Worm (Caenorhabditis elegans) whole organism, young adult: Measurements from ENCODE around the gene F41E6.17.

Experiments
- B0261.1 ChIP-seq: sonication (generic microtip); optimal IDR thresholded peaks from 2 replicates; lab custom pipeline; 2016; ENCODE audit warnings: mild to moderate bottlenecking, missing genetic modification characterization, moderate library complexity, missing compliant biosample characterization
- C17E4.6 ChIP-seq: fragments of 200-800 bp; sonication (Bioruptor generic); IDR thresholded peaks from 2 replicates; pipeline ENCODE4 v1.3.6; 2022; ENCODE audit warnings: missing genetic modification reagents, missing genetic modification characterization, missing compliant biosample characterization
- D2030.7 ChIP-seq: fragments of 200-800 bp; sonication (Bioruptor generic); IDR thresholded peaks from 2 replicates; pipeline ENCODE4 v1.3.6; 2022; ENCODE audit warnings: missing genetic modification reagents, missing genetic modification characterization, missing compliant biosample characterization
- F22D6.2 ChIP-seq: sonication (generic microtip); optimal IDR thresholded peaks from 2 replicates; lab custom pipeline; 2016; ENCODE audit warnings: mild to moderate bottlenecking, missing genetic modification characterization, missing compliant biosample characterization
- K11D2.4 ChIP-seq: fragments of 200-800 bp; sonication (Bioruptor generic); IDR thresholded peaks from 2 replicates; pipeline ENCODE4 v1.3.6; 2022; ENCODE audit warnings: missing genetic modification reagents, missing genetic modification characterization, missing compliant biosample characterization
- Y53G8AR.9 ChIP-seq: fragments of 200-800 bp; sonication (Bioruptor generic); conservative IDR thresholded peaks from 2 replicates; pipeline ENCODE4 v1.3.6; 2022; ENCODE audit warnings: missing genetic modification reagents, missing genetic modification characterization, missing compliant biosample characterization
- cebp-2 ChIP-seq: fragments of 200-800 bp; sonication (Bioruptor generic); IDR thresholded peaks from 2 replicates; pipeline ENCODE4 v1.3.6; 2022; ENCODE audit warnings: missing genetic modification characterization, missing compliant biosample characterization
- ceh-58 ChIP-seq: fragments of 200-800 bp; sonication (Bioruptor generic); IDR thresholded peaks from 2 replicates; pipeline ENCODE4 v1.3.6; 2022; ENCODE audit warnings: missing genetic modification characterization, missing compliant biosample characterization
- dox-1 ChIP-seq: fragments of 200-800 bp; sonication (Bioruptor generic); IDR thresholded peaks from 2 replicates; pipeline ENCODE4 v1.3.6; 2022; ENCODE audit warnings: missing genetic modification reagents, missing genetic modification characterization, missing compliant biosample characterization
- egl-44 ChIP-seq: fragments of 200-800 bp; sonication (Bioruptor generic); IDR thresholded peaks from 2 replicates; pipeline ENCODE4 v1.3.6; 2022; ENCODE audit warnings: missing genetic modification reagents, missing genetic modification characterization, missing compliant biosample characterization
- ekl-4 ChIP-seq: fragments of 200-800 bp; sonication (Bioruptor generic); IDR thresholded peaks from 2 replicates; pipeline ENCODE4 v1.3.6; 2022; ENCODE audit warnings: missing genetic modification reagents, missing genetic modification characterization, missing compliant biosample characterization
- ets-4 ChIP-seq: fragments of 200-800 bp; sonication (Bioruptor generic); optimal IDR thresholded peaks from 2 replicates; lab custom pipeline; 2018; ENCODE audit warnings: mild to moderate bottlenecking, missing genetic modification characterization, missing compliant biosample characterization
- hlh-26 ChIP-seq: fragments of 200-800 bp; sonication (Bioruptor generic); conservative IDR thresholded peaks from 2 replicates; pipeline ENCODE4 v1.3.6; 2022; ENCODE audit warnings: missing genetic modification reagents, missing genetic modification characterization, missing compliant biosample characterization
- let-526 ChIP-seq: fragments of 200-800 bp; sonication (Bioruptor generic); IDR thresholded peaks from 2 replicates; pipeline ENCODE4 v1.3.6; 2022; ENCODE audit warnings: missing genetic modification reagents, missing genetic modification characterization, missing compliant biosample characterization
- lin-54 ChIP-seq: fragments of 200-800 bp; sonication (Bioruptor generic); optimal IDR thresholded peaks from 2 replicates; lab custom pipeline; 2018; ENCODE audit warnings: mild to moderate bottlenecking, missing genetic modification characterization, missing compliant biosample characterization
- lsl-1 ChIP-seq: fragments of 200-800 bp; sonication (Bioruptor generic); optimal IDR thresholded peaks from 2 replicates; lab custom pipeline; 2018; ENCODE audit warnings: mild to moderate bottlenecking, missing genetic modification characterization, moderate library complexity, missing compliant biosample characterization
- madf-3 ChIP-seq: fragments of 200-800 bp; sonication (Bioruptor generic); IDR thresholded peaks from 2 replicates; pipeline ENCODE4 v1.3.6; 2022; ENCODE audit warnings: missing genetic modification reagents, missing genetic modification characterization, missing compliant biosample characterization
- mel-28 ChIP-seq: sonication (generic microtip); optimal IDR thresholded peaks from 2 replicates; lab custom pipeline; 2016; ENCODE audit warnings: borderline replicate concordance, mild to moderate bottlenecking, missing genetic modification characterization, missing compliant biosample characterization
- nfya-2 ChIP-seq: fragments of 200-800 bp; sonication (Bioruptor generic); IDR thresholded peaks from 2 replicates; pipeline ENCODE4 v1.3.6; 2022; ENCODE audit warnings: missing genetic modification reagents, missing genetic modification characterization, missing compliant biosample characterization
- nhr-120 ChIP-seq: fragments of 200-800 bp; sonication (Bioruptor generic); IDR thresholded peaks from 2 replicates; pipeline ENCODE4 v1.3.6; 2022; ENCODE audit warnings: missing genetic modification characterization, missing compliant biosample characterization
- nhr-80 ChIP-seq: sonication (generic microtip); optimal IDR thresholded peaks from 2 replicates; lab custom pipeline; 2016; ENCODE audit warnings: missing genetic modification characterization, missing compliant biosample characterization
- nhr-90 ChIP-seq: sonication (generic microtip); optimal IDR thresholded peaks from 2 replicates; lab custom pipeline; 2016; ENCODE audit warnings: missing genotype, mild to moderate bottlenecking, missing genetic modification characterization, missing compliant biosample characterization
- pbrm-1 ChIP-seq: fragments of 200-800 bp; sonication (Bioruptor generic); IDR thresholded peaks from 2 replicates; pipeline ENCODE4 v1.3.6; 2022; ENCODE audit warnings: missing genetic modification reagents, missing genetic modification characterization, missing compliant biosample characterization
- rpc-1 ChIP-seq, 2 experiments: fragments of 150-350 bp in 1 of 2; sonication (generic microtip) in 1 of 2; optimal IDR thresholded peaks; 2 replicates each; lab custom pipeline; 2014 to 2018; ENCODE audit warnings: missing biosample characterization in 1 of 2, missing genetic modification characterization in 1 of 2, missing genetic modification reagents in 1 of 2, missing genotype in 1 of 2
- sdz-38 ChIP-seq: sonication (generic microtip); optimal IDR thresholded peaks from 2 replicates; lab custom pipeline; 2016; ENCODE audit warnings: missing genotype, missing genetic modification characterization, missing compliant biosample characterization
- snpc-4 ChIP-seq, 5 experiments: fragments of 150-350 bp in 1 of 5; sonication (generic microtip) in 4 of 5; optimal IDR thresholded peaks; 2 replicates each; lab custom pipeline; 2014 to 2018; ENCODE audit warnings: missing genetic modification characterization in 5 of 5, missing biosample characterization in 3 of 5, antibody characterized with exemption in 2 of 5, mild to moderate bottlenecking in 2 of 5, missing compliant biosample characterization in 2 of 5, missing genotype in 2 of 5, moderate library complexity in 2 of 5, missing genetic modification reagents in 1 of 5
- tbp1 ChIP-seq: fragments of 200-800 bp; sonication (Bioruptor generic); optimal IDR thresholded peaks from 2 replicates; lab custom pipeline; 2018; ENCODE audit warnings: mild to moderate bottlenecking, missing genetic modification characterization, missing compliant biosample characterization
- ztf-18 ChIP-seq: sonication (generic microtip); optimal IDR thresholded peaks from 2 replicates; lab custom pipeline; 2016; ENCODE audit warnings: missing genotype, mild to moderate bottlenecking, missing genetic modification characterization, missing compliant biosample characterization

Gene F41E6.17

ce11 chrV:8586472-8586871 is 37.4 kb upstream of the F41E6.17 start:
- TF ChIP-seq lsl-1 (GFP tag; lab: Kevin White, UChicago) (no peak), ztf-18 (tag; lab: Kevin White, UChicago) (no peak), mel-28 (no peak), ceh-58 (GFP tag; lab: Robert Waterston, UW) (no peak), rpc-1 (optimal IDR thresholded peaks at IDR 0.05; lab: Kevin White, UChicago) (no peak), rpc-1 (tag; optimal IDR thresholded peaks at IDR 0.05; lab: Kevin White, UChicago) (no peak), cebp-2 (no peak), tbp1 (GFP tag; lab: Kevin White, UChicago) (no peak), madf-3 (GFP tag; lab: Robert Waterston, UW) (no peak), nhr-120 (GFP tag; lab: Robert Waterston, UW) (no peak), hlh-26 (no peak), Y53G8AR.9 (GFP tag; lab: Robert Waterston, UW) (no peak), sdz-38 (tag; lab: Kevin White, UChicago) (no peak), pbrm-1 (GFP tag; lab: Robert Waterston, UW) (no peak), F22D6.2 (no peak), dox-1 (GFP tag; lab: Robert Waterston, UW) (no peak), nhr-90 (no peak)

DNA sequence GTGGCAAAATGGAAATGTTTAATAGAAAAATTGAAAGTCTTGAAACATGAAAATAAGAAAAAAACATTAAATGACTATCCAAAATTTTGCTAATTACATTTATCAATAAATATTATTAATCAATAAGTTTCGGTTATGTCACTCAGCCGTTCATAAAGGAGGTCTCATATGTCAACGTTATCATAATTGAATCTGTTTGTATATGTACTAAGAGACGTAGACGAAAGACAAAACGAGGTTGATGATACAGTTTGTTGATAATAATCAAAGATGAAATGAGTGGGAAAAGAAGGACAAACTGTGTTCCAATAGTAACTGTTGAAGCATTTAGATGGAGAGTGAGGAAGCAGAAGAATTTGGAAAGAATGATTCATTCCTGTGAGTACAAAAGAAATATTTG is 37.0 kb upstream of the F41E6.17 start:
- TF ChIP-seq snpc-4 (GFP tag; optimal IDR thresholded peaks at IDR 0.05; lab: Kevin White, UChicago) (no peak), snpc-4 (tag; optimal IDR thresholded peaks at IDR 0.05; lab: Kevin White, UChicago) (peak in 1 of 4 experiments; percentile 46), D2030.7 (no peak), nhr-80 (tag; lab: Kevin White, UChicago) (peak; percentile 56), C17E4.6 (GFP tag; lab: Robert Waterston, UW) (no peak), lin-54 (GFP tag; lab: Kevin White, UChicago) (no peak), tbp1 (GFP tag; lab: Kevin White, UChicago) (no peak)

ce11 chrV:8588079-8588478 is 35.8 kb upstream of the F41E6.17 start, which contains the start of gene C10B5.3:
Gene C10B5.3, minus strand, starts transcription at chrV:8588179.
- TF ChIP-seq ekl-4 (GFP tag; lab: Robert Waterston, UW): no peak
- TF ChIP-seq ets-4 (GFP tag; lab: Kevin White, UChicago): no peak

DNA sequence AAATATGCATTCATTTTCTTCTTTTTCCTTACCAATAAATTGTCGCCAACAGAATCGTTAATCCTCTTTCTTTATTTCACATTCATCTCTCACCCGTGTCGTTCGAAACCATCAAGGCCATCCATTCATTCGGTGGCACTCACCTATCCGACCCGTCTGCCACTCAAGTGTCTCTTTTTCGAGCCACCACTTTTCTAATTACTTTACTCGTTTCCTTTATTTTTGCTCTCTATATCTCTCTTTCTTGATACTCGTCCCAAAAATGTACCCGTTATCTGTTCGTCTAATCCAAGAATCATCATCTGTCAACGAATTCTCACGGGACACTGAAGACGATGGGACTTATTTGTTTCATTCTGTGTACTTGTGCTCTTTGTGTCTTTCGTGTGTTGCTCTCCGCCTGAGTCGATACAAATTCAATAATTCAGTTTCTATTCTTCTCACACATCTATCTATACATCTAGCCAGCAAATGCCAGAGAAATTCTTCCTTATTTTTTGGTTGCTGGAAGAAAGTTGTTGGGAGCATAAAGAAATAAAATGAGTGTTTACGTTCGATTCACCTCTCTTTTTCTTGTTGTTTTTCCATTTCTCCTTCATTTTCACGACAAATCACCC is 31.1 kb upstream of the F41E6.17 start:
- TF ChIP-seq let-526 (GFP tag; lab: Robert Waterston, UW): no peak
- no peak for TF ChIP-seq K11D2.4 (GFP tag; lab: Robert Waterston, UW)
- no peak for TF ChIP-seq nfya-2 (GFP tag; lab: Robert Waterston, UW)

DNA sequence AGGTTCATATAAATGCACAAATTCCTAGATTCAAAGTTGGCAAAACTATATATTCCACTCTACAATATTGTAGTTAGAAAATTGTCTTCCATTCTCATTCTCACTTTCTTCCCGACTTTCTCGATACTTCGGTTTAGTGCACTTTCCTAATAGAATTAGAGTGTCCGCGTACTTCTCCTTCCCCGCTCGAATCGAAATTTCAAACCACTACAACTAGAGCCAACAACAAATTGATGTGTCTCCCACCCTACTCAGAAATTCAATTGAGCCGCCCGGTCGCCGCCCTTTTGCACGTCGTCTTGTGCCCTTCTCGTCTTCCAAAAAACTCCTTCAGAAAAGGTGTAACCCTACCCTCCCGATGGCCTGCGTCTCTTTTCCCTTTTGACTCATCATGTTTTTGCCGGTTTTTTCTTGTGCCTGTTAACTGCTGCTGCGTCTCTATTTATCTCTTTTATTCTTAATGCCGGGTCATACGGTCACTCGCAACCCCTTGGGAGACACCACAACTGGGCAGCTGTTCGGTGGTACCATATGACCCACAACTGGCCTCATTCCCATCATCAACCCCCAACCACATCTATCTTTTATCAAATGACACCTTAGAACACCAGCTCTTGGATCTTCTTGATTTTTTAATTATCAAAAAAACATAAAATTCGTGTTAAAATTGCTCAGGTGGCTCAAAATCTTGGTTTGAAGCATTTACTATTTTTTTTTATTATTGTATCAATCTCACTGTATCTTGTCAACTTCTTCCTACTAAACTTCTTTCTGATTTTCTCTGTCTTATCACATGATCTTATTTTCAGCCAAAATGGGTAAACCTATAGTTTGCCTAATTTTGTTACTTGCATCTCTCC is 29.6 kb upstream of the F41E6.17 start, which contains the start of gene tag-196:
Gene tag-196 (plus strand): TSS at position 810 of the 860 bp plus-strand sequence.
- TF ChIP-seq egl-44 (0 out of 2 replicates have a peak, but pooled peaks have one; percentile 14), F22D6.2 (no peak), B0261.1 (tag; lab: Kevin White, UChicago) (no peak), K11D2.4 (GFP tag; lab: Robert Waterston, UW) (no peak)
